Fruit fly (Drosophila melanogaster) whole organism, wandering third instar larva: ENCODE results near the gene CG7156.

Source experiments
- Dfd ChIP-seq: fragments of >200 bp; optimal IDR thresholded peaks from 2 replicates; lab custom pipeline; 2017; ENCODE audit warnings: missing biosample characterization, missing genetic modification characterization
- Hnf4 ChIP-seq: fragments of 200-800 bp; sonication (Bioruptor generic); optimal IDR thresholded peaks from 2 replicates; lab custom pipeline; 2016; ENCODE audit warnings: missing biosample characterization, mild to moderate bottlenecking, missing genetic modification characterization
- Mio ChIP-seq: sonication (Bioruptor generic); optimal IDR thresholded peaks from 2 replicates; lab custom pipeline; 2016; ENCODE audit warnings: missing biosample characterization, missing genetic modification characterization
- N ChIP-seq: fragments of >200 bp; optimal IDR thresholded peaks from 2 replicates; lab custom pipeline; 2018; ENCODE audit warnings: missing biosample characterization, missing external identifiers, missing genetic modification characterization
- br ChIP-seq: fragments of 200-800 bp; sonication (Bioruptor generic); optimal IDR thresholded peaks from 2 replicates; lab custom pipeline; 2016; ENCODE audit warnings: missing biosample characterization, missing genetic modification characterization
- dsf ChIP-seq: sonication (Bioruptor generic); optimal IDR thresholded peaks from 2 replicates; lab custom pipeline; 2016; ENCODE audit warnings: missing biosample characterization, missing genetic modification characterization, borderline replicate concordance
- lola ChIP-seq: fragments of >200 bp; optimal IDR thresholded peaks from 2 replicates; lab custom pipeline; 2017; ENCODE audit warnings: missing biosample characterization, missing genetic modification characterization
- psq ChIP-seq: fragments of 200-800 bp; sonication (Bioruptor generic); optimal IDR thresholded peaks from 3 replicates; lab custom pipeline; 2017; ENCODE audit warnings: missing biosample characterization, mild to moderate bottlenecking, missing genetic modification characterization, moderate library complexity
- usp ChIP-seq: fragments of >200 bp; optimal IDR thresholded peaks from 2 replicates; lab custom pipeline; 2017; ENCODE audit warnings: missing biosample characterization, missing genetic modification characterization

- TF ChIP-seq psq (no peak), br (no peak), lola (GFP tag; lab: Kevin White, UChicago) (no peak), Mio (GFP tag; lab: Kevin White, UChicago) (no peak), usp (no peak), Hnf4 (GFP tag; lab: Kevin White, UChicago) (no peak), dsf (GFP tag; lab: Kevin White, UChicago) (no peak), N (GFP tag; lab: Kevin White, UChicago) (no peak), Dfd (GFP tag; lab: Kevin White, UChicago) (no peak)
These were observed 44.2 kb downstream of the CG7156 start for dm6 chr3R:18197802-18198148.
